Worm (Caenorhabditis elegans) whole organism, young adult: Measurements from ENCODE around the gene M05D6.8.

Experiments used
- chd-7 ChIP-seq: sonication (generic microtip); optimal IDR thresholded peaks from 2 replicates; lab custom pipeline; 2016; ENCODE audit warnings: mild to moderate bottlenecking, missing genetic modification characterization, moderate library complexity, missing compliant biosample characterization
- him-1 ChIP-seq: sonication (generic microtip); optimal IDR thresholded peaks from 2 replicates; lab custom pipeline; 2016; ENCODE audit warnings: missing genotype, missing genetic modification reagents, missing genetic modification characterization, missing compliant biosample characterization
- lsl-1 ChIP-seq: fragments of 200-800 bp; sonication (Bioruptor generic); optimal IDR thresholded peaks from 2 replicates; lab custom pipeline; 2018; ENCODE audit warnings: mild to moderate bottlenecking, missing genetic modification characterization, moderate library complexity, missing compliant biosample characterization
- mel-28 ChIP-seq: sonication (generic microtip); optimal IDR thresholded peaks from 2 replicates; lab custom pipeline; 2016; ENCODE audit warnings: borderline replicate concordance, mild to moderate bottlenecking, missing genetic modification characterization, missing compliant biosample characterization
- tbx-9 ChIP-seq: sonication (generic microtip); optimal IDR thresholded peaks from 2 replicates; lab custom pipeline; 2016; ENCODE audit warnings: borderline replicate concordance, missing genetic modification characterization, inconsistent platforms, missing compliant biosample characterization
- tlf-1 ChIP-seq: fragments of 200-800 bp; sonication (Bioruptor generic); optimal IDR thresholded peaks from 2 replicates; lab custom pipeline; 2018; ENCODE audit warnings: mild to moderate bottlenecking, missing genetic modification characterization, missing compliant biosample characterization
- unc-62 ChIP-seq: fragments of 150-350 bp; optimal IDR thresholded peaks from 2 replicates; lab custom pipeline; 2014; ENCODE audit warnings: missing biosample characterization, missing genetic modification reagents, missing genetic modification characterization
- zim-3 ChIP-seq: sonication (generic microtip); optimal IDR thresholded peaks from 2 replicates; lab custom pipeline; 2017; ENCODE audit warnings: mild to moderate bottlenecking, missing genetic modification characterization, moderate library complexity, missing compliant biosample characterization
- ztf-18 ChIP-seq: sonication (generic microtip); optimal IDR thresholded peaks from 2 replicates; lab custom pipeline; 2016; ENCODE audit warnings: missing genotype, mild to moderate bottlenecking, missing genetic modification characterization, missing compliant biosample characterization

ce11 chrII:8506759-8507158 lies 35.7 kb upstream of the M05D6.8 start:
- TF ChIP-seq mel-28 (no peak), tlf-1 (GFP tag; lab: Kevin White, UChicago) (no peak), tbx-9 (no peak), zim-3 (tag; lab: Kevin White, UChicago) (no peak), ztf-18 (tag; lab: Kevin White, UChicago) (no peak), unc-62 (GFP tag; lab: Kevin White, UChicago) (no peak), chd-7 (tag; lab: Kevin White, UChicago) (no peak), him-1 (tag; lab: Kevin White, UChicago) (no peak), lsl-1 (GFP tag; lab: Kevin White, UChicago) (no peak)
